Worm (Caenorhabditis elegans): ENCODE measurements around the gene rps-27.

DNA sequence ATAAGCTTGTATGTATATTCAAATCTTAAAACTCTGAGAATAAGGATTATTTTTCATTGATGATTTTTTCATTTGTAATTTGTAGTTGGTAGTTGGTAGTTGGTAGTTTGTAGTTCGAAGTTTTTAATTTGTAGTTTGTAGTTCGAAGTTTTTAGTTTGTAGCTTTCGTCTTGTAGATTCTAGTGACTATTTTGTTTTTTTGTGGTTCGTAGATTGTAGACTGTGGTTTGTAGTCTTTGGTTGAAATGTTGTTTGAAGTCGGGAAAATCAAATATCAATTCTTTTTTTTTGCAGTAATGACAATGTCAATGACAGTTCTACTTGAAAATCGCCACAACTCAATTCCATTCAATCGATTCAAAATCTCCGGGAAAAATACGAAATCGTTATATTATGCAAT, 41.8 kb upstream of the rps-27 start:
- TF ChIP-seq dao-5 (tag; optimal IDR thresholded peaks at IDR 0.05), result no peak
- TF ChIP-seq W03F9.2 (tag; optimal IDR thresholded peaks at IDR 0.05), result no peak

Measured in whole organism, L4/young adult.